Worm (Caenorhabditis elegans) whole organism, young adult: ENCODE results near the gene nhr-228.

ENCODE experiments used
- B0035.1 ChIP-seq: sonication (generic microtip); optimal IDR thresholded peaks from 2 replicates; lab custom pipeline; 2016; ENCODE audit warnings: missing genetic modification characterization, mild to moderate bottlenecking, missing compliant biosample characterization, missing genotype, missing genetic modification reagents
- D2030.7 ChIP-seq: fragments of 200-800 bp; sonication (Bioruptor generic); IDR thresholded peaks from 2 replicates; pipeline ENCODE4 v1.3.6; 2022; ENCODE audit warnings: missing genetic modification reagents, missing genetic modification characterization, missing compliant biosample characterization
- akir-1 ChIP-seq: fragments of 200-800 bp; sonication (Bioruptor generic); optimal IDR thresholded peaks from 2 replicates; lab custom pipeline; 2018; ENCODE audit warnings: mild to moderate bottlenecking, missing genetic modification characterization, moderate library complexity, missing compliant biosample characterization
- ama-1 ChIP-seq, 3 experiments: fragments of 150-350 bp in 1 of 3; sonication (generic microtip) in 2 of 3; optimal IDR thresholded peaks; 2 replicates each; lab custom pipeline; 2014 to 2018; ENCODE audit warnings: missing biosample characterization in 2 of 3, missing genetic modification characterization in 2 of 3, missing genetic modification reagents in 2 of 3
- efl-1 ChIP-seq: fragments of 150-350 bp; optimal IDR thresholded peaks from 2 replicates; lab custom pipeline; 2014; ENCODE audit warnings: missing biosample characterization, missing genetic modification reagents, missing genetic modification characterization
- ets-4 ChIP-seq: fragments of 200-800 bp; sonication (Bioruptor generic); optimal IDR thresholded peaks from 2 replicates; lab custom pipeline; 2018; ENCODE audit warnings: mild to moderate bottlenecking, missing genetic modification characterization, missing compliant biosample characterization
- hrde-1 ChIP-seq: sonication (generic microtip); optimal IDR thresholded peaks from 2 replicates; lab custom pipeline; 2016; ENCODE audit warnings: missing genetic modification characterization, mild to moderate bottlenecking, missing compliant biosample characterization, moderate library complexity, missing genotype, missing genetic modification reagents, borderline replicate concordance
- nfya-2 ChIP-seq: fragments of 200-800 bp; sonication (Bioruptor generic); IDR thresholded peaks from 2 replicates; pipeline ENCODE4 v1.3.6; 2022; ENCODE audit warnings: missing genetic modification reagents, missing genetic modification characterization, missing compliant biosample characterization
- pha-4 ChIP-seq: fragments of 150-350 bp; sonication (generic microtip); optimal IDR thresholded peaks from 2 replicates; lab custom pipeline; 2014; ENCODE audit warnings: missing biosample characterization, missing genetic modification reagents, missing genetic modification characterization
- rcor-1 ChIP-seq: fragments of 200-800 bp; sonication (Bioruptor generic); IDR thresholded peaks from 2 replicates; pipeline ENCODE4 v1.3.6; 2022; ENCODE audit warnings: missing genetic modification reagents, missing genetic modification characterization, missing compliant biosample characterization
- snpc-4 ChIP-seq, 5 experiments: fragments of 150-350 bp in 1 of 5; sonication (generic microtip) in 4 of 5; optimal IDR thresholded peaks; 2 replicates each; lab custom pipeline; 2014 to 2018; ENCODE audit warnings: missing genetic modification characterization in 5 of 5, missing biosample characterization in 3 of 5, antibody characterized with exemption in 2 of 5, mild to moderate bottlenecking in 2 of 5, missing compliant biosample characterization in 2 of 5, missing genotype in 2 of 5, moderate library complexity in 2 of 5, missing genetic modification reagents in 1 of 5
- tbx-9 ChIP-seq: sonication (generic microtip); optimal IDR thresholded peaks from 2 replicates; lab custom pipeline; 2016; ENCODE audit warnings: borderline replicate concordance, missing genetic modification characterization, inconsistent platforms, missing compliant biosample characterization
- tlf-1 ChIP-seq: fragments of 200-800 bp; sonication (Bioruptor generic); optimal IDR thresholded peaks from 2 replicates; lab custom pipeline; 2018; ENCODE audit warnings: mild to moderate bottlenecking, missing genetic modification characterization, missing compliant biosample characterization
- unc-130 ChIP-seq: sonication (generic microtip); optimal IDR thresholded peaks from 2 replicates; lab custom pipeline; 2016; ENCODE audit warnings: missing genetic modification reagents, missing genetic modification characterization, missing compliant biosample characterization

ce11 chrV:2260660-2261059, 20.9 kb upstream of the nhr-228 start, which contains the start of gene F41B5.12:
- no peak for TF ChIP-seq B0035.1 (tag; lab: Kevin White, UChicago)
- no peak for TF ChIP-seq nfya-2
- no peak for TF ChIP-seq efl-1 (GFP tag; lab: Kevin White, UChicago)
- no peak for TF ChIP-seq snpc-4 (GFP tag; optimal IDR thresholded peaks at IDR 0.05; lab: Kevin White, UChicago)
- no peak for TF ChIP-seq snpc-4 (tag; optimal IDR thresholded peaks at IDR 0.05; lab: Kevin White, UChicago)
- TF ChIP-seq rcor-1 (GFP tag; lab: Robert Waterston, UW): no peak
- TF ChIP-seq unc-130: no peak
- TF ChIP-seq ama-1 (optimal IDR thresholded peaks at IDR 0.05; lab: Kevin White, UChicago): no peak
- no peak for TF ChIP-seq ama-1 (GFP tag; optimal IDR thresholded peaks at IDR 0.05; lab: Kevin White, UChicago)
- TF ChIP-seq ets-4 (GFP tag; lab: Kevin White, UChicago): no peak
- TF ChIP-seq hrde-1 (tag; lab: Kevin White, UChicago): no peak
- no peak for TF ChIP-seq pha-4 (tag; lab: Kevin White, UChicago)
- TF ChIP-seq D2030.7 (GFP tag; lab: Robert Waterston, UW): no peak
- TF ChIP-seq tlf-1 (GFP tag; lab: Kevin White, UChicago): no peak
- no peak for TF ChIP-seq tbx-9 (tag; lab: Kevin White, UChicago)
- no peak for TF ChIP-seq akir-1
